Fruit fly (Drosophila melanogaster) whole organism, embryonic: ENCODE results near the gene Muc68D.

Source experiments
- Ada2b ChIP-seq: fragments of 200-800 bp; sonication (Bioruptor generic); IDR thresholded peaks from 2 replicates; pipeline ENCODE4 v1.3.6; 2022; ENCODE audit warnings: missing biosample characterization, missing genetic modification characterization
- BEAF-32 ChIP-seq: fragments of 200-800 bp; sonication (Bioruptor generic); optimal IDR thresholded peaks from 3 replicates; lab custom pipeline; 2017; ENCODE audit warnings: missing biosample characterization, missing genetic modification characterization, mild to moderate bottlenecking, moderate library complexity, missing genetic modification reagents
- Bdp1 ChIP-seq: fragments of 200-800 bp; sonication (Bioruptor generic); optimal IDR thresholded peaks from 3 replicates; lab custom pipeline; 2016; ENCODE audit warnings: missing biosample characterization, missing genetic modification characterization
- Bgb ChIP-seq: fragments of 200-800 bp; sonication (Bioruptor generic); IDR thresholded peaks from 2 replicates; pipeline ENCODE4 v1.3.6; 2022; ENCODE audit warnings: missing biosample characterization, missing genetic modification characterization; ENCODE audit not compliant: partially characterized antibody
- CG12391 ChIP-seq: fragments of 200-800 bp; sonication (Bioruptor generic); optimal IDR thresholded peaks from 3 replicates; lab custom pipeline; 2018; ENCODE audit warnings: missing biosample characterization, mild to moderate bottlenecking, missing genetic modification characterization, moderate library complexity
- CG12659 ChIP-seq: fragments of 200-800 bp; sonication (Bioruptor generic); optimal IDR thresholded peaks from 3 replicates; lab custom pipeline; 2017; ENCODE audit warnings: mild to moderate bottlenecking, missing biosample characterization, missing genetic modification reagents, missing genetic modification characterization
- CG12769 ChIP-seq: fragments of 200-800 bp; sonication (Bioruptor generic); optimal IDR thresholded peaks from 2 replicates; lab custom pipeline; 2019; ENCODE audit warnings: missing biosample characterization, mild to moderate bottlenecking, missing genetic modification characterization, moderate library complexity
- CG15514 ChIP-seq: fragments of 200-800 bp; sonication (Bioruptor generic); optimal IDR thresholded peaks from 3 replicates; lab custom pipeline; 2017; ENCODE audit warnings: missing biosample characterization, missing genetic modification characterization, mild to moderate bottlenecking, moderate library complexity, missing genetic modification reagents
- CG15601 ChIP-seq: fragments of 200-800 bp; sonication (Bioruptor generic); optimal IDR thresholded peaks from 3 replicates; lab custom pipeline; 2019; ENCODE audit warnings: missing biosample characterization, mild to moderate bottlenecking, missing genetic modification characterization, moderate library complexity
- CG17186 ChIP-seq: fragments of 200-800 bp; sonication (Bioruptor generic); optimal IDR thresholded peaks from 3 replicates; lab custom pipeline; 2017; ENCODE audit warnings: missing biosample characterization, missing genetic modification reagents, missing genetic modification characterization
- CG1792 ChIP-seq: fragments of 200-800 bp; sonication (Bioruptor generic); optimal IDR thresholded peaks from 2 replicates; lab custom pipeline; 2016; ENCODE audit warnings: missing biosample characterization, missing genetic modification characterization
- CG2129 ChIP-seq: fragments of 200-800 bp; sonication (Bioruptor generic); IDR thresholded peaks from 2 replicates; pipeline ENCODE4 v1.3.6; 2022; ENCODE audit warnings: missing biosample characterization, missing genetic modification characterization; ENCODE audit not compliant: partially characterized antibody
- CG3407 ChIP-seq: fragments of 200-800 bp; sonication (Bioruptor generic); optimal IDR thresholded peaks from 2 replicates; lab custom pipeline; 2018; ENCODE audit warnings: missing biosample characterization, mild to moderate bottlenecking, missing genetic modification characterization
- CG34422 ChIP-seq: fragments of 200-800 bp; sonication (Bioruptor generic); IDR thresholded peaks from 3 replicates; pipeline ENCODE4 v1.3.6; 2022; ENCODE audit warnings: missing biosample characterization, missing genetic modification characterization
- CG3995 ChIP-seq: fragments of 200-800 bp; sonication (Bioruptor generic); optimal IDR thresholded peaks from 3 replicates; lab custom pipeline; 2016; ENCODE audit warnings: missing biosample characterization, missing genetic modification characterization
- CG7963 ChIP-seq: fragments of 200-800 bp; sonication (Bioruptor generic); IDR thresholded peaks from 3 replicates; pipeline ENCODE4 v1.3.6; 2022; ENCODE audit warnings: missing biosample characterization, missing genetic modification characterization; ENCODE audit not compliant: partially characterized antibody
- CG9797 ChIP-seq: fragments of 200-800 bp; sonication (Bioruptor generic); optimal IDR thresholded peaks from 3 replicates; lab custom pipeline; 2018; ENCODE audit warnings: missing biosample characterization, mild to moderate bottlenecking, missing genetic modification characterization
- Chrac-16 ChIP-seq: fragments of 200-800 bp; sonication (Bioruptor generic); optimal IDR thresholded peaks from 3 replicates; lab custom pipeline; 2016; ENCODE audit warnings: missing biosample characterization, missing genetic modification characterization
- CoRest ChIP-seq: fragments of 200-800 bp; sonication (Bioruptor generic); optimal IDR thresholded peaks from 3 replicates; lab custom pipeline; 2018; ENCODE audit warnings: missing biosample characterization, mild to moderate bottlenecking, missing genetic modification characterization, moderate library complexity
- Dip2 ChIP-seq: fragments of 200-800 bp; sonication (Bioruptor generic); IDR thresholded peaks from 2 replicates; pipeline ENCODE4 v1.3.6; 2022; ENCODE audit warnings: missing biosample characterization, missing genetic modification characterization
- Dp ChIP-seq: fragments of 200-800 bp; sonication (Bioruptor generic); optimal IDR thresholded peaks from 2 replicates; lab custom pipeline; 2018; ENCODE audit warnings: missing biosample characterization, mild to moderate bottlenecking, missing genetic modification characterization, moderate library complexity
- Dref ChIP-seq: fragments of 200-800 bp; sonication (Bioruptor generic); IDR thresholded peaks from 2 replicates; pipeline ENCODE4 v1.3.6; 2022; ENCODE audit warnings: missing biosample characterization, missing genetic modification characterization
- E2f2 ChIP-seq: fragments of 200-800 bp; sonication (Bioruptor generic); IDR thresholded peaks from 2 replicates; pipeline ENCODE4 v1.3.6; 2022; ENCODE audit warnings: missing biosample characterization, missing genetic modification characterization
- HmgZ ChIP-seq: fragments of 200-800 bp; sonication (Bioruptor generic); optimal IDR thresholded peaks from 2 replicates; lab custom pipeline; 2018; ENCODE audit warnings: missing biosample characterization, mild to moderate bottlenecking, missing genetic modification characterization
- Neu2 ChIP-seq: fragments of 200-800 bp; sonication (Bioruptor generic); optimal IDR thresholded peaks from 3 replicates; lab custom pipeline; 2016; ENCODE audit warnings: missing biosample characterization, missing genetic modification characterization, borderline replicate concordance
- Oli ChIP-seq: fragments of 200-800 bp; sonication (Bioruptor generic); optimal IDR thresholded peaks from 2 replicates; lab custom pipeline; 2018; ENCODE audit warnings: missing biosample characterization, mild to moderate bottlenecking, missing genetic modification characterization, moderate library complexity
- Opbp ChIP-seq: fragments of 200-800 bp; sonication (Bioruptor generic); IDR thresholded peaks from 3 replicates; pipeline ENCODE4 v1.3.6; 2022; ENCODE audit warnings: missing biosample characterization, missing genetic modification characterization; ENCODE audit not compliant: partially characterized antibody
- Sry-δ ChIP-seq: fragments of 200-800 bp; sonication (Bioruptor generic); optimal IDR thresholded peaks from 2 replicates; lab custom pipeline; 2016; ENCODE audit warnings: missing biosample characterization, missing genetic modification characterization
- amos ChIP-seq: fragments of 200-800 bp; sonication (Bioruptor generic); IDR thresholded peaks from 2 replicates; pipeline ENCODE4 v1.3.6; 2022; ENCODE audit warnings: missing biosample characterization, missing genetic modification characterization; ENCODE audit not compliant: partially characterized antibody
- cas ChIP-seq: fragments of 200-800 bp; sonication (Bioruptor generic); IDR thresholded peaks from 2 replicates; pipeline ENCODE4 v1.3.6; 2022; ENCODE audit warnings: missing biosample characterization, missing genetic modification characterization
- emc ChIP-seq: fragments of 200-800 bp; sonication (Bioruptor generic); optimal IDR thresholded peaks from 2 replicates; lab custom pipeline; 2016; ENCODE audit warnings: missing biosample characterization, missing genetic modification characterization
- fd96Cb ChIP-seq: fragments of 200-800 bp; sonication (Bioruptor generic); optimal IDR thresholded peaks from 2 replicates; lab custom pipeline; 2018; ENCODE audit warnings: missing biosample characterization, mild to moderate bottlenecking, missing genetic modification characterization, moderate library complexity
- gfzf ChIP-seq: fragments of 200-800 bp; sonication (Bioruptor generic); optimal IDR thresholded peaks from 2 replicates; lab custom pipeline; 2016; ENCODE audit warnings: missing biosample characterization, mild to moderate bottlenecking, missing genetic modification characterization, moderate library complexity
- hbn ChIP-seq: fragments of 200-800 bp; sonication (Bioruptor generic); IDR thresholded peaks from 2 replicates; pipeline ENCODE4 v1.3.6; 2022; ENCODE audit warnings: missing biosample characterization, missing genetic modification characterization; ENCODE audit not compliant: partially characterized antibody
- klu ChIP-seq: fragments of 200-800 bp; sonication (Bioruptor generic); IDR thresholded peaks from 2 replicates; pipeline ENCODE4 v1.3.6; 2022; ENCODE audit warnings: missing biosample characterization, missing genetic modification characterization
- mld ChIP-seq: fragments of 200-800 bp; sonication (Bioruptor generic); IDR thresholded peaks from 3 replicates; pipeline ENCODE4 v1.3.6; 2022; ENCODE audit warnings: missing biosample characterization, missing genetic modification characterization; ENCODE audit not compliant: partially characterized antibody
- nerfin-2 ChIP-seq: fragments of 200-800 bp; sonication (Bioruptor generic); IDR thresholded peaks from 2 replicates; pipeline ENCODE4 v1.3.6; 2022; ENCODE audit warnings: missing biosample characterization, missing genetic modification characterization; ENCODE audit not compliant: partially characterized antibody
- oc ChIP-seq: fragments of 200-800 bp; sonication (Bioruptor generic); optimal IDR thresholded peaks from 2 replicates; lab custom pipeline; 2018; ENCODE audit warnings: missing biosample characterization, mild to moderate bottlenecking, missing genetic modification characterization, moderate library complexity
- pho ChIP-seq: fragments of 200-800 bp; sonication (Bioruptor generic); optimal IDR thresholded peaks from 2 replicates; lab custom pipeline; 2016; ENCODE audit warnings: missing biosample characterization, missing genetic modification characterization
- pzg ChIP-seq: fragments of 200-800 bp; sonication (Bioruptor generic); optimal IDR thresholded peaks from 3 replicates; lab custom pipeline; 2018; ENCODE audit warnings: missing biosample characterization, mild to moderate bottlenecking, missing genetic modification characterization, moderate library complexity
- scrt ChIP-seq: fragments of 200-800 bp; sonication (Bioruptor generic); optimal IDR thresholded peaks from 2 replicates; lab custom pipeline; 2018; ENCODE audit warnings: missing biosample characterization, mild to moderate bottlenecking, missing genetic modification characterization, moderate library complexity
- sisA ChIP-seq: fragments of 200-800 bp; sonication (Bioruptor generic); IDR thresholded peaks from 2 replicates; pipeline ENCODE4 v1.3.6; 2022; ENCODE audit warnings: missing biosample characterization, missing genetic modification characterization
- sna ChIP-seq: fragments of 200-800 bp; sonication (Bioruptor generic); IDR thresholded peaks from 2 replicates; pipeline ENCODE4 v1.3.6; 2022; ENCODE audit warnings: missing biosample characterization, missing genetic modification characterization; ENCODE audit not compliant: partially characterized antibody
- stwl ChIP-seq: fragments of 200-800 bp; sonication (Bioruptor generic); optimal IDR thresholded peaks from 3 replicates; lab custom pipeline; 2018; ENCODE audit warnings: missing biosample characterization, mild to moderate bottlenecking, missing genetic modification characterization, moderate library complexity
- tll ChIP-seq, 2 experiments: fragments of 200-800 bp in 1 of 2; fragments of >200 bp in 1 of 2; sonication (Bioruptor generic) in 1 of 2; optimal IDR thresholded peaks; 2 replicates each; lab custom pipeline; 2017 to 2019; ENCODE audit warnings: missing biosample characterization in 2 of 2, missing genetic modification characterization in 2 of 2, mild to moderate bottlenecking in 1 of 2, moderate library complexity in 1 of 2
- vvl ChIP-seq: fragments of 200-800 bp; sonication (Bioruptor generic); IDR thresholded peaks from 2 replicates; pipeline ENCODE4 v1.3.6; 2022; ENCODE audit warnings: missing biosample characterization, missing genetic modification characterization
- z ChIP-seq: fragments of 200-800 bp; sonication (Bioruptor generic); IDR thresholded peaks from 3 replicates; pipeline ENCODE4 v1.3.6; 2022; ENCODE audit warnings: missing biosample characterization, missing genetic modification characterization
- zen ChIP-seq: fragments of 200-800 bp; sonication (Bioruptor generic); optimal IDR thresholded peaks from 3 replicates; lab custom pipeline; 2018; ENCODE audit warnings: missing biosample characterization, mild to moderate bottlenecking, missing genetic modification characterization, moderate library complexity

Gene Muc68D

dm6 chr3L:11815220-11815797 lies 43.4 kb upstream of the Muc68D start, which contains the start of gene CG14130 (continued):
- peak; percentile 96 for TF ChIP-seq sna (GFP tag; lab: Robert Waterston, UW)
- peak; percentile 92 for TF ChIP-seq Opbp (GFP tag; lab: Robert Waterston, UW)
- no peak for TF ChIP-seq pho (GFP tag; lab: Kevin White, UChicago)
- peak; percentile 95 for TF ChIP-seq oc (tag; lab: Kevin White, UChicago)
- TF ChIP-seq emc (GFP tag; lab: Kevin White, UChicago) = no peak
- TF ChIP-seq Neu2 (GFP tag; lab: Kevin White, UChicago) = no peak
- peak; percentile 22 for TF ChIP-seq zen (tag; lab: Kevin White, UChicago)
- TF ChIP-seq CG12391 (tag; lab: Kevin White, UChicago) = no peak
- 0 out of 2 replicates have a peak, but pooled peaks have one; percentile 37 for TF ChIP-seq vvl
- TF ChIP-seq stwl (tag; lab: Kevin White, UChicago) = peak; percentile 58
- TF ChIP-seq nerfin-2 (GFP tag; lab: Robert Waterston, UW) = peak; percentile 91
- no peak for TF ChIP-seq Bdp1 (GFP tag; lab: Kevin White, UChicago)
- TF ChIP-seq klu (GFP tag; lab: Robert Waterston, UW) = no peak
- TF ChIP-seq Oli (tag; lab: Kevin White, UChicago) = no peak
- no peak for TF ChIP-seq CG1792 (GFP tag; lab: Kevin White, UChicago)
- TF ChIP-seq CoRest (tag; lab: Kevin White, UChicago) = no peak
- TF ChIP-seq Dref (GFP tag; lab: Robert Waterston, UW) = peak; percentile 98
- TF ChIP-seq Ada2b (GFP tag; lab: Robert Waterston, UW) = no peak
- TF ChIP-seq CG15601 = no peak
- TF ChIP-seq z = no peak
- peak; percentile 94 for TF ChIP-seq hbn (GFP tag; lab: Robert Waterston, UW)
- no peak for TF ChIP-seq sisA (GFP tag; lab: Robert Waterston, UW)
- peak; percentile 96 for TF ChIP-seq Dp (GFP tag; lab: Kevin White, UChicago)
- no peak for TF ChIP-seq cas (GFP tag; lab: Robert Waterston, UW)
- TF ChIP-seq tll (GFP tag; optimal IDR thresholded peaks at IDR 0.05; lab: Kevin White, UChicago) = peak in 1 of 2 experiments; percentile 1
- peak; percentile 95 for TF ChIP-seq Bgb
- peak; percentile 4 for TF ChIP-seq CG9797 (GFP tag; lab: Kevin White, UChicago)
- TF ChIP-seq CG2129 = peak; percentile 86
- peak; percentile 91 for TF ChIP-seq amos (GFP tag; lab: Robert Waterston, UW)
- peak; percentile 98 for TF ChIP-seq CG3995 (GFP tag; lab: Kevin White, UChicago)
- no peak for TF ChIP-seq Chrac-16 (GFP tag; lab: Kevin White, UChicago)
- TF ChIP-seq E2f2 (GFP tag; lab: Robert Waterston, UW) = peak; percentile 98
- no peak for TF ChIP-seq fd96Cb (tag; lab: Kevin White, UChicago)
- no peak for TF ChIP-seq CG3407 (GFP tag; lab: Kevin White, UChicago)
- TF ChIP-seq BEAF-32 (GFP tag; lab: Kevin White, UChicago) = peak; percentile 88
- TF ChIP-seq pzg = peak; percentile 79
- TF ChIP-seq mld (GFP tag; lab: Robert Waterston, UW) = peak; percentile 86
- peak; percentile 98 for TF ChIP-seq scrt (GFP tag; lab: Kevin White, UChicago)
- TF ChIP-seq CG12659 (GFP tag; lab: Kevin White, UChicago) = peak; percentile 39
- peak; percentile 91 for TF ChIP-seq Sry-δ (GFP tag; lab: Kevin White, UChicago)
- TF ChIP-seq CG12769 (tag; lab: Kevin White, UChicago) = no peak
- peak; percentile 91 for TF ChIP-seq CG7963 (GFP tag; lab: Robert Waterston, UW)
- TF ChIP-seq CG17186 = peak; percentile 45
- TF ChIP-seq Dip2 (GFP tag; lab: Robert Waterston, UW) = no peak
- TF ChIP-seq CG15514 (GFP tag; lab: Kevin White, UChicago) = peak; percentile 52
- TF ChIP-seq gfzf (GFP tag; lab: Kevin White, UChicago) = peak; percentile 18
- peak; percentile 56 for TF ChIP-seq HmgZ (tag; lab: Kevin White, UChicago)
- TF ChIP-seq CG34422 (GFP tag; lab: Robert Waterston, UW) = peak; percentile 56; the same call in 1 of the 3 replicates
